Fruit fly (Drosophila melanogaster): ENCODE data around the gene Nup35.

The Nup35 gene

DNA sequence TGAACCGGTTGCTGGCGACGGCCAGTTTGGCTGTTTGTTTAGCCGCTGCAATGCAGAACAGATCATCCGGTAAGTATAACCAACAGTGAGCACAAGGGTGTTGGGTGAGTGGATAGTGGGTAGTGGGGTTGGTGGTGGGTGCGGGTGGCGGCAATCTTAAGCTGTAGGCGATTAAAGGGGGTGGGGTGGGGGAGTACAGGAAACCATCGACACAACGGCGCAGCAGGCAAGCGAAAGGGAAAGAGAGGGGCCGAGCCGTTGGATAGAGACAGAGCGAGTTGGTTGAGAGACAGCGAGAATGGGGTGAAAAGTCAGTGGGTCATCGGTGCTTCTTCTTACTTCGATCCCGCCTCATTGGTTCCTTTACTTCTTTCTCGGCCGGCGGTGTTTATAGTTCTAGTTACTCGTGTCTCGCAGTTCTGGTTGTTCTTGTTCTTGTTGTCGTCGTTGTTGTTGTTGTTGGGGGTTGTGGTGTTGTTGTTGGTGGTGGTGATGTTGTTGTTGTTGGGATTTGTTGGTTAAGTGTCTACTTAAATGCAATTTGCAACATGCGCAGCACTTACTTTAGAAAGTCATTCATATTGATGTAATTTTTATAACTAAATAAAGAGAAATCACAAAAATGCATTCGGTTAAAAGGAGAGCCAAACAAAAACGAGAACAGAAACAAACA lies 11.6 kb upstream of the Nup35 start:
- TF ChIP-seq CG32264 (GFP tag; optimal IDR thresholded peaks at IDR 0.05) (no peak), ey (GFP tag; optimal IDR thresholded peaks at IDR 0.05) (no peak)

DNA sequence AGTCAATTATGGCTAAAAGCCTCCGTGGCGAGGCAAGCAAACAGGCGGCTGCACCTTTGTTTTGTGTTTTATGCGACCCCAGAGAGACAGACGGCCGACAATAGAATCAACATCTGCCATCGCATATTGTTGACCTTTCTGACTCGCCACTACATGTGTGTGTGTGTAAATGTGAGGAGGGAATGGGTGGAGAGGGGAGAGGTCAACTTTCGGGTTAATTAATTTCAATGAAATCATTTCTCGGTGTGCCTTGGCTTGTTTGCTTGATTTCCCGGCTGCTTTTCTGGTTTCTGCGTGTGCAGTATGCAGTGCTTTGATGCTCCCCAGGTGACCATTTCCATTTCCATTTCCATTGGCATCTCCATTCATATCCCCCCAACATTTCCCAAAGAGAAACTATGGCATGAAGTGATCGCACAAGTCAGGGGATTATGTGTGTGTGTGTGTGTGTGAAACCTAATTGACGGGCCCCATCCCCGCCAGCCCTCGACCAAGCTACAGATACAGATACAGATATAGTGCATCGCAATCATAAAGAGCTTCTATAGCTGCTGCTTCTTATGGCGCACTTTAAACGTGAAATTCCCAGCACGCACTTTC lies 4.8 kb upstream of the Nup35 start:
- TF ChIP-seq tai (GFP tag; optimal IDR thresholded peaks at IDR 0.05) (no peak), Jra (GFP tag; optimal IDR thresholded peaks at IDR 0.05) (no peak), dsf (GFP tag; optimal IDR thresholded peaks at IDR 0.05; ENCODE audit: borderline replicate concordance) (no peak), Dif (GFP tag; optimal IDR thresholded peaks at IDR 0.05; ENCODE audit: partially characterized antibody) (no peak), Hr83 (GFP tag; optimal IDR thresholded peaks at IDR 0.05; ENCODE audit: poor library complexity, severe bottlenecking) (no peak), Hr78 (GFP tag; optimal IDR thresholded peaks at IDR 0.05) (no peak), CG32264 (GFP tag; optimal IDR thresholded peaks at IDR 0.05) (no peak), sv (GFP tag; optimal IDR thresholded peaks at IDR 0.05) (no peak), Sp1 (GFP tag; optimal IDR thresholded peaks at IDR 0.05) (no peak), Vsx2 (GFP tag; optimal IDR thresholded peaks at IDR 0.05; ENCODE audit: partially characterized antibody) (no peak), CrebA (GFP tag; optimal IDR thresholded peaks at IDR 0.05; ENCODE audit: borderline replicate concordance) (no peak), CG9705 (GFP tag; optimal IDR thresholded peaks at IDR 0.05) (no peak), pan (optimal IDR thresholded peaks at IDR 0.05) (no peak), h (GFP tag; optimal IDR thresholded peaks at IDR 0.05) (no peak), Abd-B (GFP tag; optimal IDR thresholded peaks at IDR 0.05) (no peak), usp (GFP tag; optimal IDR thresholded peaks at IDR 0.05) (no peak)

dm6 chrX:18644890-18645289 lies 3.1 kb upstream of the Nup35 start:
- no peak for TF ChIP-seq Rel (GFP tag; optimal IDR thresholded peaks at IDR 0.05)
- TF ChIP-seq Rel (tag; optimal IDR thresholded peaks at IDR 0.05) = peak; percentile 69
- peak in 1 of 2 experiments; percentile 90 for TF ChIP-seq foxo (GFP tag; optimal IDR thresholded peaks at IDR 0.05)
- TF ChIP-seq Hr83 (GFP tag; optimal IDR thresholded peaks at IDR 0.05; ENCODE audit: poor library complexity, severe bottlenecking) = no peak
- peak; percentile 89 for TF ChIP-seq rgr (GFP tag; optimal IDR thresholded peaks at IDR 0.05)
- no peak for TF ChIP-seq Dif (GFP tag; optimal IDR thresholded peaks at IDR 0.05; ENCODE audit: partially characterized antibody)
- no peak for TF ChIP-seq usp (GFP tag; optimal IDR thresholded peaks at IDR 0.05)
- no peak for TF ChIP-seq Myc (optimal IDR thresholded peaks at IDR 0.05)
- TF ChIP-seq dl (GFP tag; optimal IDR thresholded peaks at IDR 0.05; ENCODE audit: insufficient read depth in 1 of 2, partially characterized antibody in 2 of 2) = no peak
- no peak for TF ChIP-seq Vsx2 (GFP tag; optimal IDR thresholded peaks at IDR 0.05; ENCODE audit: partially characterized antibody)
- no peak for TF ChIP-seq pan (optimal IDR thresholded peaks at IDR 0.05)
- TF ChIP-seq fru (GFP tag; optimal IDR thresholded peaks at IDR 0.05) = peak; percentile 85
- no peak for TF ChIP-seq Mio (GFP tag; optimal IDR thresholded peaks at IDR 0.05)
- TF ChIP-seq sage (GFP tag; optimal IDR thresholded peaks at IDR 0.05) = no peak
- no peak for TF ChIP-seq CrebA (GFP tag; optimal IDR thresholded peaks at IDR 0.05; ENCODE audit: borderline replicate concordance)
- TF ChIP-seq CG9705 (GFP tag; optimal IDR thresholded peaks at IDR 0.05) = peak; percentile 38
- TF ChIP-seq brk (GFP tag; optimal IDR thresholded peaks at IDR 0.05) = no peak
- TF ChIP-seq dsf (GFP tag; optimal IDR thresholded peaks at IDR 0.05; ENCODE audit: borderline replicate concordance) = no peak
- no peak for TF ChIP-seq GATAd (GFP tag; optimal IDR thresholded peaks at IDR 0.05)
- peak; percentile 83 for TF ChIP-seq HLH106 (tag; optimal IDR thresholded peaks at IDR 0.05)
- TF ChIP-seq Hr78 (GFP tag; optimal IDR thresholded peaks at IDR 0.05) = no peak
- peak; percentile 84 for TF ChIP-seq Hnf4 (GFP tag; optimal IDR thresholded peaks at IDR 0.05)
- TF ChIP-seq br (GFP tag; optimal IDR thresholded peaks at IDR 0.05) = peak; percentile 85
- peak; percentile 9 for TF ChIP-seq woc (GFP tag; optimal IDR thresholded peaks at IDR 0.05)
- no peak for TF ChIP-seq lola (GFP tag; optimal IDR thresholded peaks at IDR 0.05)
- peak; percentile 92 for TF ChIP-seq h (GFP tag; optimal IDR thresholded peaks at IDR 0.05)
- no peak for TF ChIP-seq Abd-B (GFP tag; optimal IDR thresholded peaks at IDR 0.05)
- TF ChIP-seq jim (GFP tag; optimal IDR thresholded peaks at IDR 0.05) = no peak
- peak; percentile 83 for TF ChIP-seq OdsH (GFP tag; optimal IDR thresholded peaks at IDR 0.05)
- TF ChIP-seq sv (GFP tag; optimal IDR thresholded peaks at IDR 0.05) = peak; percentile 64
- peak; percentile 79 for TF ChIP-seq Sp1 (GFP tag; optimal IDR thresholded peaks at IDR 0.05)
- TF ChIP-seq tai (GFP tag; optimal IDR thresholded peaks at IDR 0.05) = no peak
- TF ChIP-seq N (GFP tag; optimal IDR thresholded peaks at IDR 0.05) = no peak
- no peak for TF ChIP-seq CG32264 (GFP tag; optimal IDR thresholded peaks at IDR 0.05)
- peak; percentile 53 for TF ChIP-seq Jra (GFP tag; optimal IDR thresholded peaks at IDR 0.05)
- TF ChIP-seq dmrt93B (GFP tag; optimal IDR thresholded peaks at IDR 0.05) = peak; percentile 58
- peak; percentile 88 for TF ChIP-seq ey (GFP tag; optimal IDR thresholded peaks at IDR 0.05)
- peak; percentile 69 for TF ChIP-seq psq (GFP tag; optimal IDR thresholded peaks at IDR 0.05)
- TF ChIP-seq Dfd (GFP tag; optimal IDR thresholded peaks at IDR 0.05) = no peak

Data from whole organism, wandering third instar larva.